Worm (Caenorhabditis elegans): Measurements from ENCODE around the gene ril-2.

ril-2 gene

ce11 chrV:12608857-12609256 is 9.9 kb upstream of the ril-2 start, which contains the start of gene ZC116.5:
ZC116.5 (minus strand) TSS chrV:12608957.
- TF ChIP-seq ceh-82 (tag; optimal IDR thresholded peaks at IDR 0.05) (no peak), nhr-12 (tag; optimal IDR thresholded peaks at IDR 0.05) (no peak), elt-1 (tag; optimal IDR thresholded peaks at IDR 0.05) (no peak), mdl-1 (tag; optimal IDR thresholded peaks at IDR 0.05) (no peak), nhr-129 (tag; optimal IDR thresholded peaks at IDR 0.05) (no peak), ama-1 (optimal IDR thresholded peaks at IDR 0.05) (no peak), F13H6.1 (tag; optimal IDR thresholded peaks at IDR 0.05) (no peak), fos-1 (tag; optimal IDR thresholded peaks at IDR 0.05) (no peak), peb-1 (tag; optimal IDR thresholded peaks at IDR 0.05) (no peak), skn-1 (tag; optimal IDR thresholded peaks at IDR 0.05) (no peak), ceh-16 (tag; optimal IDR thresholded peaks at IDR 0.05) (no peak), lin-13 (GFP tag; optimal IDR thresholded peaks at IDR 0.05) (no peak)

ce11 chrV:12607113-12607512 is 8.2 kb upstream of the ril-2 start, which contains the start of gene erg-28:
erg-28 (plus strand) TSS chrV:12607413.
- no peak for TF ChIP-seq alr-1 (tag; optimal IDR thresholded peaks at IDR 0.05)
- TF ChIP-seq nhr-25 (tag; optimal IDR thresholded peaks at IDR 0.05): no peak
- no peak for TF ChIP-seq ztf-11 (tag; optimal IDR thresholded peaks at IDR 0.05)
- no peak for TF ChIP-seq dmd-4 (tag; optimal IDR thresholded peaks at IDR 0.05)
- TF ChIP-seq gmeb-1 (tag; optimal IDR thresholded peaks at IDR 0.05): no peak
- TF ChIP-seq lin-11 (tag; optimal IDR thresholded peaks at IDR 0.05): no peak
- TF ChIP-seq lsy-2 (tag; optimal IDR thresholded peaks at IDR 0.05): no peak

- no peak for TF ChIP-seq gmeb-1 (tag; optimal IDR thresholded peaks at IDR 0.05)
Measured at ce11 chrV:12601835-12602234, 2.9 kb upstream of the ril-2 start.

ce11 chrV:12599510-12600242 is 719 bp upstream of the ril-2 start, which contains the start of gene C14C10.5:
C14C10.5 (plus strand) TSS chrV:12600192.
- TF ChIP-seq egl-27 (tag; optimal IDR thresholded peaks at IDR 0.05) (no peak), nhr-129 (tag; optimal IDR thresholded peaks at IDR 0.05) (peak; percentile 35), ceh-16 (tag; optimal IDR thresholded peaks at IDR 0.05) (no peak), peb-1 (tag; optimal IDR thresholded peaks at IDR 0.05) (no peak), nhr-6 (tag; optimal IDR thresholded peaks at IDR 0.05) (no peak), mbf-1 (tag; optimal IDR thresholded peaks at IDR 0.05) (no peak), aly-2 (tag; optimal IDR thresholded peaks at IDR 0.05) (no peak), lsy-2 (tag; optimal IDR thresholded peaks at IDR 0.05) (peak in 1 of 2 experiments; percentile 14), nhr-25 (tag; optimal IDR thresholded peaks at IDR 0.05) (no peak), lin-13 (GFP tag; optimal IDR thresholded peaks at IDR 0.05) (no peak), nhr-23 (tag; optimal IDR thresholded peaks at IDR 0.05) (no peak), crh-2 (tag; optimal IDR thresholded peaks at IDR 0.05) (no peak), ztf-4 (tag; optimal IDR thresholded peaks at IDR 0.05) (no peak), unc-62 (GFP tag; optimal IDR thresholded peaks at IDR 0.05) (no peak), lin-11 (tag; optimal IDR thresholded peaks at IDR 0.05) (no peak)

- TF ChIP-seq nhr-10 (tag; optimal IDR thresholded peaks at IDR 0.05): no peak
- TF ChIP-seq lsy-2 (tag; optimal IDR thresholded peaks at IDR 0.05): peak in 1 of 2 experiments; percentile 41
- TF ChIP-seq unc-55 (GFP tag; optimal IDR thresholded peaks at IDR 0.05): no peak
- peak; percentile 18 for TF ChIP-seq lin-11 (tag; optimal IDR thresholded peaks at IDR 0.05)
- peak; percentile 51 for TF ChIP-seq gmeb-1 (tag; optimal IDR thresholded peaks at IDR 0.05)
- TF ChIP-seq nhr-129 (tag; optimal IDR thresholded peaks at IDR 0.05): peak; percentile 70
- no peak for TF ChIP-seq alr-1 (tag; optimal IDR thresholded peaks at IDR 0.05)
- TF ChIP-seq skn-1 (tag; optimal IDR thresholded peaks at IDR 0.05): no peak
- no peak for TF ChIP-seq ztf-4 (tag; optimal IDR thresholded peaks at IDR 0.05)
- TF ChIP-seq sma-9 (GFP tag; optimal IDR thresholded peaks at IDR 0.05): peak; percentile 58
- no peak for TF ChIP-seq sma-9 (tag; optimal IDR thresholded peaks at IDR 0.05)
- peak; percentile 37 for TF ChIP-seq C34F6.9 (tag; optimal IDR thresholded peaks at IDR 0.05)
- TF ChIP-seq unc-62 (GFP tag; optimal IDR thresholded peaks at IDR 0.05): no peak
- TF ChIP-seq nhr-25 (tag; optimal IDR thresholded peaks at IDR 0.05): no peak
- TF ChIP-seq Y55F3AM.14 (GFP tag; optimal IDR thresholded peaks at IDR 0.05): no peak
- TF ChIP-seq egl-27 (tag; optimal IDR thresholded peaks at IDR 0.05): peak; percentile 29
- TF ChIP-seq mbf-1 (tag; optimal IDR thresholded peaks at IDR 0.05): no peak
- TF ChIP-seq fos-1 (tag; optimal IDR thresholded peaks at IDR 0.05): peak; percentile 16
- no peak for TF ChIP-seq blmp-1 (tag; optimal IDR thresholded peaks at IDR 0.05; ENCODE audit: insufficient read depth)
- no peak for TF ChIP-seq ceh-16 (tag; optimal IDR thresholded peaks at IDR 0.05)
- TF ChIP-seq nhr-77 (tag; optimal IDR thresholded peaks at IDR 0.05): no peak
- no peak for TF ChIP-seq ceh-82 (tag; optimal IDR thresholded peaks at IDR 0.05)
- TF ChIP-seq aly-2 (tag; optimal IDR thresholded peaks at IDR 0.05): no peak
- TF ChIP-seq crh-2 (tag; optimal IDR thresholded peaks at IDR 0.05): peak; percentile 26
- no peak for TF ChIP-seq ZK546.5 (tag; optimal IDR thresholded peaks at IDR 0.05)
- peak; percentile 44 for TF ChIP-seq F13H6.1 (tag; optimal IDR thresholded peaks at IDR 0.05)
- TF ChIP-seq ztf-1 (GFP tag; conservative IDR thresholded peaks at IDR 0.05): no peak
- TF ChIP-seq nhr-21 (tag; optimal IDR thresholded peaks at IDR 0.05): peak; percentile 48
- no peak for TF ChIP-seq unc-39 (tag; optimal IDR thresholded peaks at IDR 0.05)
- peak; percentile 55 for TF ChIP-seq sma-3 (GFP tag; optimal IDR thresholded peaks at IDR 0.05)
- TF ChIP-seq lin-13 (GFP tag; optimal IDR thresholded peaks at IDR 0.05): peak; percentile 55
Measured at ce11 chrV:12596795-12597194, 2.2 kb downstream of the ril-2 start.
